Fruit fly (Drosophila melanogaster) whole organism: ENCODE results near the gene orb.

Experiments used
- CG8478 ChIP-seq: fragments of >200 bp; optimal IDR thresholded peaks from 2 replicates; lab custom pipeline; 2018; ENCODE audit warnings: inconsistent platforms
- EcR ChIP-seq, 2 experiments: fragments of >200 bp; optimal IDR thresholded peaks; 2 replicates each; lab custom pipeline; 2017; ENCODE audit warnings: missing biosample characterization in 2 of 2, missing genetic modification characterization in 2 of 2, missing genetic modification reagents in 2 of 2
- pan ChIP-seq: fragments of >200 bp; optimal IDR thresholded peaks from 2 replicates; lab custom pipeline; 2017
- psq ChIP-seq: fragments of >200 bp; optimal IDR thresholded peaks from 2 replicates; lab custom pipeline; 2017
- usp ChIP-seq: fragments of >200 bp; optimal IDR thresholded peaks from 2 replicates; lab custom pipeline; 2017; ENCODE audit warnings: missing biosample characterization, missing genetic modification characterization, mixed read lengths

DNA sequence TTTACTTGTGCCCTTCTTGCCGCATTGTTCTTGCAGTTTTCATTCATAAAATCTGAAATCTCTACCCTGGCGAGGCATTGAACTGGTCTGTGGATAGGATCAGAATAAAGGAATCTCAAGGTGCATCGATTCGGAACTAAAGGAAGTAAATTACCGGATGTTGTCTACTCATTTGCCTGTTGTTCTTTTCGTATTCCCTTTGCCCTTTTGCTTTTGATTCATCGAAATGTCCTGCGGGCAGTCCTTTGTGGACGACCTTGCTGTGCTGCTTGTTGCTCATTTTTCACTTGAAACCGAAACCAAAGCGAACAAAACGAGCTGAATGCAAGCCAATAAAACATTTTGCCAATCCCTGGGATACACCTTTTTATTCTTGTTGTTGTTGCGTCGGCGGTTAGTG, 20.6 kb upstream of the orb start:
- no peak for TF ChIP-seq usp (GFP tag; lab: Kevin White, UChicago)
- TF ChIP-seq pan (lab: Kevin White, UChicago): no peak
- no peak for TF ChIP-seq CG8478 (lab: Kevin White, UChicago)
- no peak for TF ChIP-seq EcR (GFP tag; optimal IDR thresholded peaks at IDR 0.05; lab: Kevin White, UChicago)
- TF ChIP-seq psq (lab: Kevin White, UChicago): no peak
